Fruit fly (Drosophila melanogaster) ovary, adult (tissue): ENCODE data around the gene CG11251.

Source experiments
- CG17801 ChIP-seq: fragments of 200-800 bp; optimal IDR thresholded peaks from 2 replicates; lab custom pipeline; 2019; ENCODE audit warnings: missing biosample characterization, mild to moderate bottlenecking, missing genetic modification characterization, moderate library complexity; ENCODE audit not compliant: partially characterized antibody

CG11251 gene

dm6 chr3L:13089869-13090268 is at the start of gene CG11251:
Gene CG11251 (minus strand): TSS chr3L:13089969.
- TF ChIP-seq CG17801: no peak

- TF ChIP-seq CG17801: no peak
Measured at dm6 chr3L:13137394-13137793, 47.6 kb upstream of the CG11251 start.

- no peak for TF ChIP-seq CG17801
Measured at dm6 chr3L:13135969-13136368, 46.2 kb upstream of the CG11251 start, which contains the start of gene CG33262. Gene CG33262 (plus strand): TSS chr3L:13136269.

dm6 chr3L:13135382-13135928 is 45.7 kb upstream of the CG11251 start:
- TF ChIP-seq CG17801: no peak

- TF ChIP-seq CG17801: no peak
Measured at dm6 chr3L:13134906-13135305, 45.1 kb upstream of the CG11251 start.

dm6 chr3L:13133140-13133539 is 43.4 kb upstream of the CG11251 start:
- no peak for TF ChIP-seq CG17801

- no peak for TF ChIP-seq CG17801
Measured at dm6 chr3L:13120146-13120545, 30.4 kb upstream of the CG11251 start.

dm6 chr3L:13118983-13119382 is 29.2 kb upstream of the CG11251 start:
- TF ChIP-seq CG17801: no peak

dm6 chr3L:13115102-13115501 is 25.3 kb upstream of the CG11251 start:
- TF ChIP-seq CG17801: no peak

- TF ChIP-seq CG17801: peak; percentile 66
Measured at dm6 chr3L:13113970-13114392, 24.2 kb upstream of the CG11251 start, which contains the start of gene trn. Gene trn (plus strand): TSS chr3L:13114271.

dm6 chr3L:13111422-13111821 is 21.7 kb upstream of the CG11251 start:
- no peak for TF ChIP-seq CG17801

dm6 chr3L:13109362-13109761 is 19.6 kb upstream of the CG11251 start:
- TF ChIP-seq CG17801: no peak

- no peak for TF ChIP-seq CG17801
Measured at dm6 chr3L:13108354-13108882, 18.6 kb upstream of the CG11251 start.

dm6 chr3L:13107307-13107938 is 17.7 kb upstream of the CG11251 start:
- no peak for TF ChIP-seq CG17801

dm6 chr3L:13105863-13106262 is 16.1 kb upstream of the CG11251 start:
- TF ChIP-seq CG17801: no peak

- no peak for TF ChIP-seq CG17801
Measured at dm6 chr3L:13100438-13100837, 10.7 kb upstream of the CG11251 start.

dm6 chr3L:13099151-13099550 is 9.4 kb upstream of the CG11251 start:
- TF ChIP-seq CG17801: no peak

dm6 chr3L:13087189-13087588 is 2.6 kb downstream of the CG11251 start, which contains the start of gene CG17300:
Gene CG17300 (minus strand): TSS chr3L:13087289.
- no peak for TF ChIP-seq CG17801
